Fruit fly (Drosophila melanogaster): ENCODE measurements around the gene dpr19.

dpr19 gene

DNA sequence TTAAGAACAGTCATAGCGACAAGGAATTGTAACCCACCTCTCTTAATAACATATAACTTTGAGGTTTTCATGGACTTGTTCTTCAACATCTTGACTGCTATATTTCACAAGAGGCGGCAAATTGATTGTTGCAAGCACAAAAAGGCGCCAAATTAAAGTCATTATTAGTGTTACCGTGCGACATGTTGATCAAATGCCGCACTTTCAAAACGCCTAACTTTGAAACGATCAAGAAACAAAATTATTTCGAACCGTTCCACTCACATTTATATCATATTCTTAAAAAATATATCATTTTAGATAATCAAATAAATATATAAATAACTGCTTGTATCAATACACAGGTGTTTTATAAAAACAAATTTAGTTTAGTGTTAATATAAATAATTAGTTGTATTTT, 48.2 kb upstream of the dpr19 start, which contains the start of gene RnrL (continued):
- TF ChIP-seq CG2116 (GFP tag; optimal IDR thresholded peaks at IDR 0.05), result peak; percentile 5
- no peak for TF ChIP-seq Atf6 (GFP tag; IDR thresholded peaks at IDR 0.05)
- no peak for TF ChIP-seq CG3847 (GFP tag; IDR thresholded peaks at IDR 0.05)
- no peak for TF ChIP-seq az2 (GFP tag; optimal IDR thresholded peaks at IDR 0.05)
- no peak for TF ChIP-seq Dfd (GFP tag; optimal IDR thresholded peaks at IDR 0.05)
- no peak for TF ChIP-seq CG12236 (GFP tag; optimal IDR thresholded peaks at IDR 0.05)
- TF ChIP-seq prd (optimal IDR thresholded peaks at IDR 0.05), result no peak
- no peak for TF ChIP-seq prd (GFP tag; IDR thresholded peaks at IDR 0.05)
- TF ChIP-seq pfk (GFP tag; optimal IDR thresholded peaks at IDR 0.05), result peak; percentile 85
- TF ChIP-seq CG31388 (GFP tag; optimal IDR thresholded peaks at IDR 0.05), result no peak
- TF ChIP-seq ranshi (GFP tag; IDR thresholded peaks at IDR 0.05), result no peak
- no peak for TF ChIP-seq PHDP (tag; optimal IDR thresholded peaks at IDR 0.05)
- TF ChIP-seq E2f2 (GFP tag; IDR thresholded peaks at IDR 0.05), result peak; percentile 80
- TF ChIP-seq Dip2 (GFP tag; IDR thresholded peaks at IDR 0.05), result no peak
- TF ChIP-seq CG10431 (GFP tag; optimal IDR thresholded peaks at IDR 0.05), result no peak
- no peak for TF ChIP-seq CG7987 (GFP tag; optimal IDR thresholded peaks at IDR 0.05)
- peak; percentile 59 for TF ChIP-seq CG9797 (GFP tag; optimal IDR thresholded peaks at IDR 0.05)
- TF ChIP-seq CG4328 (GFP tag; optimal IDR thresholded peaks at IDR 0.05), result no peak
- no peak for TF ChIP-seq CG30403 (GFP tag; optimal IDR thresholded peaks at IDR 0.05)
- no peak for TF ChIP-seq H15 (GFP tag; IDR thresholded peaks at IDR 0.05)
- no peak for TF ChIP-seq ewg (GFP tag; optimal IDR thresholded peaks at IDR 0.05)
- no peak for TF ChIP-seq cato (GFP tag; optimal IDR thresholded peaks at IDR 0.05; ENCODE audit: borderline replicate concordance)
- peak; percentile 64 for TF ChIP-seq gfzf (GFP tag; optimal IDR thresholded peaks at IDR 0.05)
- no peak for TF ChIP-seq CG8089 (GFP tag; optimal IDR thresholded peaks at IDR 0.05)
- peak; percentile 39; the same call in 2 of the 3 replicates for TF ChIP-seq row (GFP tag; IDR thresholded peaks at IDR 0.05)
- peak; percentile 10 for TF ChIP-seq sens (GFP tag)
- no peak for TF ChIP-seq CG18764 (GFP tag; optimal IDR thresholded peaks at IDR 0.05)
- no peak for TF ChIP-seq tap (tag; optimal IDR thresholded peaks at IDR 0.05)
- TF ChIP-seq fd96Cb (tag; optimal IDR thresholded peaks at IDR 0.05), result no peak
- no peak for TF ChIP-seq CG2712 (tag; optimal IDR thresholded peaks at IDR 0.05)
- TF ChIP-seq p53 (GFP tag; optimal IDR thresholded peaks at IDR 0.05), result no peak
- no peak for TF ChIP-seq abd-A (tag; optimal IDR thresholded peaks at IDR 0.05)
- no peak for TF ChIP-seq Med (GFP tag)
- TF ChIP-seq sd (tag; optimal IDR thresholded peaks at IDR 0.05), result no peak
- no peak for TF ChIP-seq Ets65A (GFP tag)
- no peak for TF ChIP-seq sob (GFP tag; IDR thresholded peaks at IDR 0.05)
- TF ChIP-seq CG6813 (GFP tag; optimal IDR thresholded peaks at IDR 0.05), result no peak
- TF ChIP-seq CG7556 (GFP tag; optimal IDR thresholded peaks at IDR 0.05), result no peak
- TF ChIP-seq HHEX (GFP tag; optimal IDR thresholded peaks at IDR 0.05), result no peak
- TF ChIP-seq knrl (GFP tag; IDR thresholded peaks at IDR 0.05; ENCODE audit: partially characterized antibody), result no peak
- TF ChIP-seq maf-S (GFP tag; optimal IDR thresholded peaks at IDR 0.05), result no peak
- no peak for TF ChIP-seq z (GFP tag; IDR thresholded peaks at IDR 0.05)
- no peak for TF ChIP-seq HLH3B (GFP tag; IDR thresholded peaks at IDR 0.05)
- TF ChIP-seq ATbp (GFP tag; optimal IDR thresholded peaks at IDR 0.05), result no peak
- no peak for TF ChIP-seq CG9609 (GFP tag; optimal IDR thresholded peaks at IDR 0.05)
- no peak for TF ChIP-seq dan (GFP tag; IDR thresholded peaks at IDR 0.05)
- no peak for TF ChIP-seq CG43689 (GFP tag; IDR thresholded peaks at IDR 0.05)
- TF ChIP-seq BEAF-32 (GFP tag; optimal IDR thresholded peaks at IDR 0.05), result peak; percentile 7
- no peak for TF ChIP-seq CG3995 (GFP tag; optimal IDR thresholded peaks at IDR 0.05)
- no peak for TF ChIP-seq sens-2 (GFP tag; IDR thresholded peaks at IDR 0.05)
- TF ChIP-seq CG4617 (GFP tag; optimal IDR thresholded peaks at IDR 0.05; ENCODE audit: borderline replicate concordance), result no peak
- TF ChIP-seq CG30020 (tag; optimal IDR thresholded peaks at IDR 0.05), result peak; percentile 89
- no peak for TF ChIP-seq CG8388 (GFP tag; optimal IDR thresholded peaks at IDR 0.05)
